Worm (Caenorhabditis elegans) whole organism, L4/young adult: ENCODE results near the gene F23F1.6.

Source experiments
- W03F9.2 ChIP-seq: fragments of 150-350 bp; optimal IDR thresholded peaks from 2 replicates; lab custom pipeline; 2014; ENCODE audit warnings: missing biosample characterization, missing genetic modification characterization
- dao-5 ChIP-seq: sonication (generic microtip); optimal IDR thresholded peaks from 2 replicates; lab custom pipeline; 2016; ENCODE audit warnings: missing genotype, missing genetic modification characterization, moderate library complexity, missing compliant biosample characterization
- him-1 ChIP-seq: sonication (generic microtip); optimal IDR thresholded peaks from 2 replicates; lab custom pipeline; 2016; ENCODE audit warnings: missing genotype, missing genetic modification reagents, missing genetic modification characterization, missing compliant biosample characterization

- TF ChIP-seq W03F9.2 (tag; lab: Kevin White, UChicago) (no peak), dao-5 (tag; lab: Kevin White, UChicago) (no peak), him-1 (tag; lab: Kevin White, UChicago) (no peak)
Observed at ce11 chrII:44740-45139, 7.6 kb upstream of the F23F1.6 start, which contains the start of gene rpoa-49.
